Fruit fly (Drosophila melanogaster): ENCODE measurements around the gene CG8066.

- TF ChIP-seq rn (GFP tag; IDR thresholded peaks at IDR 0.05) (no peak), Ets98B (GFP tag; IDR thresholded peaks at IDR 0.05) (no peak), CG4496 (GFP tag; IDR thresholded peaks at IDR 0.05) (no peak), CG8159 (tag; optimal IDR thresholded peaks at IDR 0.05) (no peak)
Observed at dm6 chr3R:14548752-14549151, 19.9 kb downstream of the CG8066 start.
